Fruit fly (Drosophila melanogaster): Measurements from ENCODE around the gene Acbp3.

Acbp3 gene

dm6 chr3L:7156890-7157289 lies 26.2 kb downstream of the Acbp3 start, which contains the start of gene corn (continued):
- no peak for TF ChIP-seq fd96Cb (tag; optimal IDR thresholded peaks at IDR 0.05)
- no peak for TF ChIP-seq CG7786 (GFP tag; optimal IDR thresholded peaks at IDR 0.05)
- TF ChIP-seq row (GFP tag; IDR thresholded peaks at IDR 0.05): peak; percentile 20; the same call in 1 of the 3 replicates
- TF ChIP-seq CG7928 (GFP tag; optimal IDR thresholded peaks at IDR 0.05): no peak
- TF ChIP-seq CG8478 (optimal IDR thresholded peaks at IDR 0.05): no peak
- TF ChIP-seq CG15073 (GFP tag; optimal IDR thresholded peaks at IDR 0.05): no peak
- no peak for TF ChIP-seq CG10543 (GFP tag; optimal IDR thresholded peaks at IDR 0.05)
- no peak for TF ChIP-seq CG10959 (GFP tag; IDR thresholded peaks at IDR 0.05)
- TF ChIP-seq CG15011 (GFP tag; optimal IDR thresholded peaks at IDR 0.05): no peak
- no peak for TF ChIP-seq Dad (GFP tag; optimal IDR thresholded peaks at IDR 0.05)
- no peak for TF ChIP-seq unpg (GFP tag; optimal IDR thresholded peaks at IDR 0.05)
- no peak for TF ChIP-seq nerfin-1 (tag; optimal IDR thresholded peaks at IDR 0.05)
- no peak for TF ChIP-seq CG2202 (tag; optimal IDR thresholded peaks at IDR 0.05)
- no peak for TF ChIP-seq CG30020 (tag; optimal IDR thresholded peaks at IDR 0.05)
- TF ChIP-seq Dbx (GFP tag; IDR thresholded peaks at IDR 0.05): 0 out of 3 replicates have a peak, but pooled peaks have one; percentile 23
- no peak for TF ChIP-seq CG2116 (GFP tag; optimal IDR thresholded peaks at IDR 0.05)
- no peak for TF ChIP-seq seq (GFP tag; IDR thresholded peaks at IDR 0.05)
- TF ChIP-seq tup (GFP tag; optimal IDR thresholded peaks at IDR 0.05): no peak
- TF ChIP-seq Med (GFP tag): peak; percentile 72
- no peak for TF ChIP-seq CG13775 (GFP tag; optimal IDR thresholded peaks at IDR 0.05)
- TF ChIP-seq CG12219 (GFP tag; optimal IDR thresholded peaks at IDR 0.05): no peak
- no peak for TF ChIP-seq D19B (GFP tag; optimal IDR thresholded peaks at IDR 0.05)
- peak; percentile 4 for TF ChIP-seq ewg (GFP tag; optimal IDR thresholded peaks at IDR 0.05)
- TF ChIP-seq dpn (GFP tag; optimal IDR thresholded peaks at IDR 0.05): no peak
- TF ChIP-seq CG34422 (GFP tag; IDR thresholded peaks at IDR 0.05): peak; percentile 25; the same call in 1 of the 3 replicates
- TF ChIP-seq disco-r (GFP tag; optimal IDR thresholded peaks at IDR 0.05): no peak
- no peak for TF ChIP-seq jigr1 (GFP tag; IDR thresholded peaks at IDR 0.05)
- no peak for TF ChIP-seq ind (GFP tag; optimal IDR thresholded peaks at IDR 0.05)
- TF ChIP-seq Bgb (GFP tag; IDR thresholded peaks at IDR 0.05; ENCODE audit: partially characterized antibody): peak; percentile 37; the same call in 1 of the 2 replicates
- TF ChIP-seq CG33557 (GFP tag; optimal IDR thresholded peaks at IDR 0.05): no peak
- peak; percentile 39 for TF ChIP-seq Dp (GFP tag; optimal IDR thresholded peaks at IDR 0.05)
- no peak for TF ChIP-seq so (GFP tag; IDR thresholded peaks at IDR 0.05)
- TF ChIP-seq Fer3 (tag; optimal IDR thresholded peaks at IDR 0.05): no peak
- TF ChIP-seq gcm (GFP tag; optimal IDR thresholded peaks at IDR 0.05): no peak
- TF ChIP-seq Eip74EF (GFP tag; optimal IDR thresholded peaks at IDR 0.05): no peak
- no peak for TF ChIP-seq Sox102F (GFP tag; optimal IDR thresholded peaks at IDR 0.05)
- TF ChIP-seq pnt (GFP tag; optimal IDR thresholded peaks at IDR 0.05): no peak
- no peak for TF ChIP-seq Hr51 (GFP tag; optimal IDR thresholded peaks at IDR 0.05)
- TF ChIP-seq CG13624 (GFP tag; optimal IDR thresholded peaks at IDR 0.05): no peak
- no peak for TF ChIP-seq h (optimal IDR thresholded peaks at IDR 0.05)
- TF ChIP-seq MESR4 (GFP tag; optimal IDR thresholded peaks at IDR 0.05): peak; percentile 7
- TF ChIP-seq Hsf (GFP tag; optimal IDR thresholded peaks at IDR 0.05): no peak
- no peak for TF ChIP-seq CG6854 (GFP tag; optimal IDR thresholded peaks at IDR 0.05)
- no peak for TF ChIP-seq CG13894 (tag; optimal IDR thresholded peaks at IDR 0.05)
- no peak for TF ChIP-seq fru (optimal IDR thresholded peaks at IDR 0.05)
- TF ChIP-seq slp2 (GFP tag; optimal IDR thresholded peaks at IDR 0.05): no peak
- no peak for TF ChIP-seq org-1 (GFP tag; optimal IDR thresholded peaks at IDR 0.05)
- TF ChIP-seq CG14441 (GFP tag; IDR thresholded peaks at IDR 0.05): no peak
- no peak for TF ChIP-seq Doc3 (GFP tag; IDR thresholded peaks at IDR 0.05; ENCODE audit: partially characterized antibody)
- TF ChIP-seq Ravus (GFP tag; IDR thresholded peaks at IDR 0.05): no peak
- no peak for TF ChIP-seq CG1792 (GFP tag; optimal IDR thresholded peaks at IDR 0.05)
- peak; percentile 5 for TF ChIP-seq BEAF-32 (GFP tag; optimal IDR thresholded peaks at IDR 0.05)

Measured in whole organism, embryonic.